Fruit fly (Drosophila melanogaster): ENCODE data around the gene CG42792.
A peak's percentile ranks its signal among the peaks of the same experiment; 100 is the strongest.

The CG42792 gene

dm6 chr2L:15886187-15886586, 20.9 kb upstream of the CG42792 start (continued):
- TF ChIP-seq CG11294 (GFP tag; IDR thresholded peaks at IDR 0.05) = no peak
- TF ChIP-seq CG32006 (GFP tag; optimal IDR thresholded peaks at IDR 0.05) = peak; percentile 40
- TF ChIP-seq CG7368 (GFP tag; optimal IDR thresholded peaks at IDR 0.05) = no peak
- TF ChIP-seq CG1621 (tag; optimal IDR thresholded peaks at IDR 0.05) = peak; percentile 29
- peak; percentile 26 for TF ChIP-seq Hr39 (GFP tag; optimal IDR thresholded peaks at IDR 0.05)
- TF ChIP-seq CG6808 (GFP tag; optimal IDR thresholded peaks at IDR 0.05) = no peak
- no peak for TF ChIP-seq Lpt (GFP tag; optimal IDR thresholded peaks at IDR 0.05)
- TF ChIP-seq achi (GFP tag; optimal IDR thresholded peaks at IDR 0.05) = peak; percentile 41
- peak; percentile 42 for TF ChIP-seq Sox102F (GFP tag; optimal IDR thresholded peaks at IDR 0.05)
- no peak for TF ChIP-seq CG11762 (GFP tag; optimal IDR thresholded peaks at IDR 0.05; ENCODE audit: insufficient read depth)
- TF ChIP-seq lz (GFP tag; optimal IDR thresholded peaks at IDR 0.05) = peak; percentile 22
- TF ChIP-seq salr (GFP tag; optimal IDR thresholded peaks at IDR 0.05) = no peak
- TF ChIP-seq Eip78C (GFP tag) = no peak
- peak; percentile 24 for TF ChIP-seq Eip75B (GFP tag; optimal IDR thresholded peaks at IDR 0.05)
- no peak for TF ChIP-seq CG15336 (GFP tag; IDR thresholded peaks at IDR 0.05)
- TF ChIP-seq dac (GFP tag; optimal IDR thresholded peaks at IDR 0.05) = no peak
- TF ChIP-seq spab (GFP tag; optimal IDR thresholded peaks at IDR 0.05) = peak; percentile 43
- no peak for TF ChIP-seq fd85E (GFP tag; optimal IDR thresholded peaks at IDR 0.05)
- TF ChIP-seq Hr4 (GFP tag; optimal IDR thresholded peaks at IDR 0.05) = peak; percentile 39
- peak; percentile 60; the same call in 1 of the 3 replicates for TF ChIP-seq CG6163 (GFP tag; IDR thresholded peaks at IDR 0.05)
- TF ChIP-seq CG34406 (GFP tag; optimal IDR thresholded peaks at IDR 0.05) = peak; percentile 6
- peak; percentile 39 for TF ChIP-seq Met (GFP tag; optimal IDR thresholded peaks at IDR 0.05)
- peak; percentile 30 for TF ChIP-seq CG31627 (GFP tag; optimal IDR thresholded peaks at IDR 0.05)
- TF ChIP-seq CG4318 (GFP tag; optimal IDR thresholded peaks at IDR 0.05) = no peak
- TF ChIP-seq topi (GFP tag; optimal IDR thresholded peaks at IDR 0.05) = peak; percentile 38
- no peak for TF ChIP-seq CG6276 (GFP tag; optimal IDR thresholded peaks at IDR 0.05)
- peak; percentile 34 for TF ChIP-seq acj6 (GFP tag; optimal IDR thresholded peaks at IDR 0.05)
- TF ChIP-seq CG6792 (GFP tag; optimal IDR thresholded peaks at IDR 0.05) = peak; percentile 40
- peak; percentile 49 for TF ChIP-seq CG10631 (GFP tag; optimal IDR thresholded peaks at IDR 0.05)
- peak; percentile 57 for TF ChIP-seq pdm3 (GFP tag; optimal IDR thresholded peaks at IDR 0.05)
- no peak for TF ChIP-seq fkh (GFP tag; optimal IDR thresholded peaks at IDR 0.05)
- peak; percentile 9 for TF ChIP-seq CG8632 (GFP tag; optimal IDR thresholded peaks at IDR 0.05)
- no peak for TF ChIP-seq Blimp-1 (GFP tag; optimal IDR thresholded peaks at IDR 0.05)

dm6 chr2L:15883090-15883489, 17.8 kb upstream of the CG42792 start, which contains the start of gene CG44475:
CG44475 (minus strand) TSS chr2L:15883190.
- TF ChIP-seq salr (GFP tag; optimal IDR thresholded peaks at IDR 0.05) (no peak), CG6792 (GFP tag; optimal IDR thresholded peaks at IDR 0.05) (no peak), CG10631 (GFP tag; optimal IDR thresholded peaks at IDR 0.05) (no peak), CG32006 (GFP tag; optimal IDR thresholded peaks at IDR 0.05) (no peak), CG8319 (GFP tag; optimal IDR thresholded peaks at IDR 0.05) (no peak), Lpt (GFP tag; optimal IDR thresholded peaks at IDR 0.05) (no peak), dac (GFP tag; optimal IDR thresholded peaks at IDR 0.05) (no peak), CG3919 (GFP tag; optimal IDR thresholded peaks at IDR 0.05) (no peak), CG16779 (tag; optimal IDR thresholded peaks at IDR 0.05) (no peak), CG11902 (GFP tag; optimal IDR thresholded peaks at IDR 0.05) (no peak), CG11762 (GFP tag; optimal IDR thresholded peaks at IDR 0.05; ENCODE audit: insufficient read depth) (no peak), CG6163 (GFP tag; IDR thresholded peaks at IDR 0.05) (no peak)

- TF ChIP-seq CG10631 (GFP tag; optimal IDR thresholded peaks at IDR 0.05) (no peak), cyc (GFP tag; optimal IDR thresholded peaks at IDR 0.05) (no peak), CG6808 (GFP tag; optimal IDR thresholded peaks at IDR 0.05) (no peak), salr (GFP tag; optimal IDR thresholded peaks at IDR 0.05) (no peak), eg (GFP tag; IDR thresholded peaks at IDR 0.05) (no peak), Hr39 (GFP tag; optimal IDR thresholded peaks at IDR 0.05) (no peak), CG34406 (GFP tag; optimal IDR thresholded peaks at IDR 0.05) (no peak), Gug (GFP tag; IDR thresholded peaks at IDR 0.05) (no peak), CG6854 (GFP tag; optimal IDR thresholded peaks at IDR 0.05) (no peak), CG6163 (GFP tag; IDR thresholded peaks at IDR 0.05) (no peak)
Observed at dm6 chr2L:15880056-15880455, 14.8 kb upstream of the CG42792 start, which contains the start of gene CG7653. CG7653 (minus strand) TSS chr2L:15880156.
